Fruit fly (Drosophila melanogaster): ENCODE measurements around the gene LManVI.

The LManVI gene

DNA sequence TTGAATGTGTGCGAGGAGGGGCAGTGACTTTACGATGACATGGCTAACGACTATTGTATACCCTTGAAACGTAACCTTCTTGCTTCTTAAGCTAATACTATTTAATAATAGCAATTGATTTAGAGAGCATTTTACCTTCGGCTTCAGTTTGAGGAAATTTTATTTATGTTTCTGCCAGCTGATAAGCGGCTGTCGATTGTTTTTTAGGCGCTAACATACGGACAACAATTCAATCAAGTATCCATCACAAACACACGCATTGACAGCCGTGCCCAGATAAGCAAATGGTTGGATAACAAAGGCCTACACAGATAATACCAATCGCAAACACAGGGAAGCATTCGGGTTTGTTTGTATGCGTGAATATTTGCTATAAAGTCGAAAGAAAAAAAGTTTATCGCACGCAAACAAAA is 42.8 kb downstream of the LManVI start (continued):
- TF ChIP-seq twi (tag; optimal IDR thresholded peaks at IDR 0.05) (no peak), trem (tag; optimal IDR thresholded peaks at IDR 0.05) (no peak), odd (GFP tag; optimal IDR thresholded peaks at IDR 0.05) (no peak), CG34224 (GFP tag; IDR thresholded peaks at IDR 0.05; ENCODE audit: partially characterized antibody) (no peak), nau (GFP tag; optimal IDR thresholded peaks at IDR 0.05) (peak; percentile 50), CG2120 (GFP tag; optimal IDR thresholded peaks at IDR 0.05) (peak; percentile 78), slou (GFP tag; optimal IDR thresholded peaks at IDR 0.05) (peak; percentile 0), Aef1 (GFP tag; IDR thresholded peaks at IDR 0.05) (no peak)

DNA sequence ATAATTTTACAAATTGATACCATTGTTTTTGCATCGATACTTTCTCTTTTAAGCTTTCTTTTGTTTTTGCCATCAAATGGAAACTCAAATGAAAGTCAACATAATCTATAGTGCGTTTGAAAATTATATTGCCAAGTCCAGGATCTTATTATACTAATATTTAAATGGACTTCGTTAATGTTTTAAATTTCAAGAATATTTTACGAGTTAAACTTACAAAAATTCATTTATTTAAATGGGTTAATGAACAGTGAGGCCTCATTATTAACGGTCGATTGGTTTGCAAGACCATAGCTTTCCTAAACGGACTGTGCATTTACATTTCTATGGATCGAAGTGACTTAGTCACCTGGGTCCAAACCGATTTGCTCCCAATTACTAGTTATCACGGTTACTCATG is 44.7 kb downstream of the LManVI start:
- TF ChIP-seq jigr1 (GFP tag; IDR thresholded peaks at IDR 0.05) (no peak), bab2 (GFP tag; optimal IDR thresholded peaks at IDR 0.05) (no peak), CG8388 (GFP tag; optimal IDR thresholded peaks at IDR 0.05) (peak; percentile 62), CG7963 (GFP tag; IDR thresholded peaks at IDR 0.05; ENCODE audit: partially characterized antibody) (no peak), Sox102F (GFP tag; optimal IDR thresholded peaks at IDR 0.05) (peak; percentile 13), nmo (GFP tag; optimal IDR thresholded peaks at IDR 0.05) (peak; percentile 31), CG18476 (GFP tag; optimal IDR thresholded peaks at IDR 0.05) (no peak), wek (GFP tag; optimal IDR thresholded peaks at IDR 0.05) (no peak)

DNA sequence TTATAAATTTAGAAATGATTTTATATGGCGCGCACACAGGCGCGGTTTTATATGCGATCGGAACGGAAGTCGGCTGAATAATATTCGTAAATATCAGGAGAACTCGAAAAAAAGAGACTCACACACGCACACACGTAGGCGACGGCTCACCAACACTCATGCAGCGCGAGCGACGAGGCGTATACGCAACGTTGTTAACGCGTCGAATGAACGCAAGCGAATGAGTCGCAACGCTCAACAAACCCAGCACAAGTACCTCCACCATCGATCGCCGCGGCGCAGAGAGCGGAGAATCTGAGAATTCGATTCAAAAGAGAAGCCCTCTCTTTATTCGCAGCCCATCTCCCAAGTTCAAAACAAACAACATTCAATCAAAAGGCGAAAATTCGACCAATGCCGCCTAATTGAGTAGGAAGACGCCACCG is 45.5 kb downstream of the LManVI start:
- TF ChIP-seq en (GFP tag; optimal IDR thresholded peaks at IDR 0.05): no peak
- TF ChIP-seq CG7839 (tag; optimal IDR thresholded peaks at IDR 0.05): peak; percentile 15
- no peak for TF ChIP-seq CG2889 (GFP tag; IDR thresholded peaks at IDR 0.05)
- TF ChIP-seq CG7987 (GFP tag; optimal IDR thresholded peaks at IDR 0.05): peak; percentile 70
- TF ChIP-seq Optix (GFP tag; IDR thresholded peaks at IDR 0.05): no peak
- peak; percentile 83 for TF ChIP-seq lab (GFP tag; optimal IDR thresholded peaks at IDR 0.05)
- peak; percentile 88 for TF ChIP-seq CG10543 (GFP tag; optimal IDR thresholded peaks at IDR 0.05)
- no peak for TF ChIP-seq CG8290 (GFP tag; optimal IDR thresholded peaks at IDR 0.05)
- peak in 1 of 2 experiments; percentile 77 for TF ChIP-seq CG8290 (tag; optimal IDR thresholded peaks at IDR 0.05)
- TF ChIP-seq dpn (GFP tag; optimal IDR thresholded peaks at IDR 0.05): peak; percentile 11 to 39
- no peak for TF ChIP-seq pum (GFP tag; optimal IDR thresholded peaks at IDR 0.05)
- TF ChIP-seq ham (GFP tag; IDR thresholded peaks at IDR 0.05): no peak
- TF ChIP-seq GATAe (GFP tag; conservative IDR thresholded peaks at IDR 0.05): no peak
- TF ChIP-seq sisA (GFP tag; IDR thresholded peaks at IDR 0.05): no peak
- TF ChIP-seq Sox100B (GFP tag; optimal IDR thresholded peaks at IDR 0.05): no peak
- peak; percentile 60; the same call in 1 of the 2 replicates for TF ChIP-seq CG13287 (GFP tag; IDR thresholded peaks at IDR 0.05; ENCODE audit: partially characterized antibody)
- peak; percentile 30 for TF ChIP-seq dmrt99B (tag; optimal IDR thresholded peaks at IDR 0.05)
- no peak for TF ChIP-seq fd102C (GFP tag; optimal IDR thresholded peaks at IDR 0.05)
- TF ChIP-seq croc (GFP tag; conservative IDR thresholded peaks at IDR 0.05): no peak
- TF ChIP-seq Stat92E (GFP tag; optimal IDR thresholded peaks at IDR 0.05): peak in 1 of 3 experiments; percentile 20
- peak; percentile 70 for TF ChIP-seq her (GFP tag; optimal IDR thresholded peaks at IDR 0.05)
- peak; percentile 7 for TF ChIP-seq vfl (GFP tag; optimal IDR thresholded peaks at IDR 0.05)
- TF ChIP-seq CG10147 (GFP tag; optimal IDR thresholded peaks at IDR 0.05): peak; percentile 18
- 0 out of 2 replicates have a peak, but pooled peaks have one; percentile 28 for TF ChIP-seq Taf1 (GFP tag; IDR thresholded peaks at IDR 0.05)
- no peak for TF ChIP-seq Chrac-16 (GFP tag; optimal IDR thresholded peaks at IDR 0.05)
- peak; percentile 77 for TF ChIP-seq sr (GFP tag; IDR thresholded peaks at IDR 0.05)
- peak; percentile 84 for TF ChIP-seq gro (GFP tag; optimal IDR thresholded peaks at IDR 0.05)
- no peak for TF ChIP-seq CoRest (tag; optimal IDR thresholded peaks at IDR 0.05)
- TF ChIP-seq prd (optimal IDR thresholded peaks at IDR 0.05): no peak
- no peak; the same call in 2 of the 3 replicates for TF ChIP-seq prd (GFP tag; IDR thresholded peaks at IDR 0.05)
- no peak for TF ChIP-seq CG7928 (GFP tag; optimal IDR thresholded peaks at IDR 0.05)
- no peak for TF ChIP-seq Spps (tag; optimal IDR thresholded peaks at IDR 0.05)
- TF ChIP-seq CG8924 (tag; optimal IDR thresholded peaks at IDR 0.05): peak; percentile 31

Measured in whole organism, embryonic.